Fruit fly (Drosophila melanogaster): ENCODE results near the gene RecQ5.

RecQ5 gene

dm6 chr3L:14580294-14580693 lies 51.6 kb downstream of the RecQ5 start (continued):
- TF ChIP-seq bab2 (GFP tag; optimal IDR thresholded peaks at IDR 0.05) (no peak), seq (GFP tag; IDR thresholded peaks at IDR 0.05) (0 out of 2 replicates have a peak, but pooled peaks have one; percentile 35), sug (tag; optimal IDR thresholded peaks at IDR 0.05) (no peak), CG14441 (GFP tag; IDR thresholded peaks at IDR 0.05) (no peak), CG10462 (GFP tag; optimal IDR thresholded peaks at IDR 0.05) (no peak), CG31441 (GFP tag; IDR thresholded peaks at IDR 0.05) (no peak), lov (optimal IDR thresholded peaks at IDR 0.05) (no peak), lov (GFP tag; IDR thresholded peaks at IDR 0.05) (no peak), CG3065 (GFP tag; optimal IDR thresholded peaks at IDR 0.05) (no peak), NC2α (GFP tag; optimal IDR thresholded peaks at IDR 0.05) (no peak), tio (GFP tag; optimal IDR thresholded peaks at IDR 0.05) (no peak), az2 (GFP tag; optimal IDR thresholded peaks at IDR 0.05) (no peak), CG14860 (GFP tag; IDR thresholded peaks at IDR 0.05; ENCODE audit: partially characterized antibody) (no peak), klu (GFP tag; IDR thresholded peaks at IDR 0.05) (no peak), CG7839 (tag; optimal IDR thresholded peaks at IDR 0.05) (no peak), Gsc (GFP tag; IDR thresholded peaks at IDR 0.05) (no peak), CG16863 (GFP tag; optimal IDR thresholded peaks at IDR 0.05) (no peak), CG2875 (GFP tag; optimal IDR thresholded peaks at IDR 0.05) (no peak), CG11560 (tag; IDR thresholded peaks at IDR 0.05) (no peak), Kr (GFP tag; optimal IDR thresholded peaks at IDR 0.05) (no peak), H15 (GFP tag; IDR thresholded peaks at IDR 0.05) (no peak), ttk (GFP tag; IDR thresholded peaks at IDR 0.05) (no peak), hbn (GFP tag; IDR thresholded peaks at IDR 0.05; ENCODE audit: partially characterized antibody) (no peak), CG8281 (tag; optimal IDR thresholded peaks at IDR 0.05) (no peak), pita (GFP tag; optimal IDR thresholded peaks at IDR 0.05) (no peak), unpg (GFP tag; optimal IDR thresholded peaks at IDR 0.05) (no peak), CG10366 (GFP tag; IDR thresholded peaks at IDR 0.05) (no peak), nerfin-1 (tag; optimal IDR thresholded peaks at IDR 0.05) (peak; percentile 47), grau (tag; optimal IDR thresholded peaks at IDR 0.05) (no peak), CG17802 (tag; optimal IDR thresholded peaks at IDR 0.05) (no peak), BtbVII (GFP tag; optimal IDR thresholded peaks at IDR 0.05) (no peak), danr (GFP tag; IDR thresholded peaks at IDR 0.05) (no peak), ash1 (GFP tag; optimal IDR thresholded peaks at IDR 0.05) (no peak), Nf-YC (tag; optimal IDR thresholded peaks at IDR 0.05) (peak; percentile 90), CG16813 (GFP tag; IDR thresholded peaks at IDR 0.05; ENCODE audit: partially characterized antibody) (no peak), Bteb2 (GFP tag; optimal IDR thresholded peaks at IDR 0.05) (no peak), CG5953 (GFP tag; IDR thresholded peaks at IDR 0.05) (no peak), unc-4 (GFP tag; IDR thresholded peaks at IDR 0.05; ENCODE audit: partially characterized antibody) (no peak), salm (tag; optimal IDR thresholded peaks at IDR 0.05) (no peak), NFAT (GFP tag; IDR thresholded peaks at IDR 0.05) (no peak), Fer3 (tag; optimal IDR thresholded peaks at IDR 0.05) (no peak), CrebB (tag; optimal IDR thresholded peaks at IDR 0.05) (no peak), Jarid2 (GFP tag; optimal IDR thresholded peaks at IDR 0.05) (no peak), gro (GFP tag; optimal IDR thresholded peaks at IDR 0.05) (no peak), MESR4 (GFP tag; optimal IDR thresholded peaks at IDR 0.05) (no peak), Xrp1 (GFP tag; IDR thresholded peaks at IDR 0.05) (no peak), CG10267 (tag; optimal IDR thresholded peaks at IDR 0.05) (no peak), wek (GFP tag; optimal IDR thresholded peaks at IDR 0.05) (no peak), CG6654 (GFP tag; optimal IDR thresholded peaks at IDR 0.05) (no peak), chinmo (GFP tag; IDR thresholded peaks at IDR 0.05; ENCODE audit: partially characterized antibody) (no peak), CG8944 (GFP tag; optimal IDR thresholded peaks at IDR 0.05) (no peak), CG13296 (GFP tag; optimal IDR thresholded peaks at IDR 0.05) (no peak)
